Fruit fly (Drosophila melanogaster) whole organism, embryonic: ENCODE measurements around the gene Hsp67Ba.

Experiments used
- Abd-B ChIP-seq: fragments of 200-800 bp; sonication (Bioruptor generic); optimal IDR thresholded peaks from 2 replicates; lab custom pipeline; 2018; ENCODE audit warnings: missing biosample characterization, mild to moderate bottlenecking, missing genetic modification characterization, moderate library complexity
- Atf-2 ChIP-seq: fragments of 200-800 bp; sonication (Bioruptor generic); optimal IDR thresholded peaks from 2 replicates; lab custom pipeline; 2016; ENCODE audit warnings: missing biosample characterization, missing genetic modification characterization
- B-H1 ChIP-seq: fragments of 200-800 bp; sonication (Bioruptor generic); IDR thresholded peaks from 3 replicates; pipeline ENCODE4 v1.3.6; 2022; ENCODE audit warnings: missing biosample characterization, missing genetic modification characterization
- CG10209 ChIP-seq: fragments of 200-800 bp; sonication (Bioruptor generic); optimal IDR thresholded peaks from 3 replicates; lab custom pipeline; 2017; ENCODE audit warnings: missing biosample characterization, mild to moderate bottlenecking, missing genetic modification characterization, missing genetic modification reagents
- CG10321 ChIP-seq: fragments of 200-800 bp; sonication (Bioruptor generic); IDR thresholded peaks from 2 replicates; pipeline ENCODE4 v1.3.6; 2022; ENCODE audit warnings: missing biosample characterization, missing genetic modification characterization
- CG13296 ChIP-seq: fragments of 200-800 bp; sonication (Bioruptor generic); optimal IDR thresholded peaks from 3 replicates; lab custom pipeline; 2018; ENCODE audit warnings: missing biosample characterization, mild to moderate bottlenecking, missing genetic modification characterization
- CG15479 ChIP-seq: fragments of 200-800 bp; sonication (Bioruptor generic); optimal IDR thresholded peaks from 3 replicates; lab custom pipeline; 2019; ENCODE audit warnings: missing biosample characterization, mild to moderate bottlenecking, missing genetic modification characterization, moderate library complexity
- CG16815 ChIP-seq: fragments of 200-800 bp; sonication (Bioruptor generic); optimal IDR thresholded peaks from 3 replicates; lab custom pipeline; 2017; ENCODE audit warnings: missing biosample characterization, mild to moderate bottlenecking, missing genetic modification characterization
- CG17361 ChIP-seq: fragments of 200-800 bp; sonication (Bioruptor generic); IDR thresholded peaks from 3 replicates; pipeline ENCODE4 v1.3.6; 2022; ENCODE audit warnings: missing biosample characterization, missing genetic modification characterization
- CG17829 ChIP-seq: fragments of 200-800 bp; optimal IDR thresholded peaks from 2 replicates; lab custom pipeline; 2019; ENCODE audit warnings: missing biosample characterization, mild to moderate bottlenecking, missing genetic modification characterization, moderate library complexity
- CG31224 ChIP-seq: fragments of 200-800 bp; sonication (Bioruptor generic); IDR thresholded peaks from 2 replicates; pipeline ENCODE4 v1.3.6; 2022; ENCODE audit warnings: missing biosample characterization, missing genetic modification characterization
- CG33557 ChIP-seq: fragments of 200-800 bp; sonication (Bioruptor generic); optimal IDR thresholded peaks from 2 replicates; lab custom pipeline; 2019; ENCODE audit warnings: missing biosample characterization, mild to moderate bottlenecking, missing genetic modification characterization, moderate library complexity
- CG3838 ChIP-seq: fragments of 200-800 bp; sonication (Bioruptor generic); optimal IDR thresholded peaks from 3 replicates; lab custom pipeline; 2016; ENCODE audit warnings: missing biosample characterization, missing genetic modification characterization
- CG43689 ChIP-seq: fragments of 200-800 bp; sonication (Bioruptor generic); IDR thresholded peaks from 2 replicates; pipeline ENCODE4 v1.3.6; 2022; ENCODE audit warnings: missing biosample characterization, missing genetic modification characterization
- CG6272 ChIP-seq: fragments of 200-800 bp; sonication (Bioruptor generic); IDR thresholded peaks from 2 replicates; pipeline ENCODE4 v1.3.6; 2022; ENCODE audit warnings: missing biosample characterization, missing genetic modification characterization
- CG6683 ChIP-seq: fragments of 200-800 bp; sonication (Bioruptor generic); optimal IDR thresholded peaks from 2 replicates; lab custom pipeline; 2017; ENCODE audit warnings: missing biosample characterization, mild to moderate bottlenecking, missing genetic modification characterization, missing genetic modification reagents
- CG7556 ChIP-seq: fragments of 200-800 bp; sonication (Bioruptor generic); optimal IDR thresholded peaks from 2 replicates; lab custom pipeline; 2017; ENCODE audit warnings: missing biosample characterization, mild to moderate bottlenecking, missing genetic modification characterization
- CG9797 ChIP-seq: fragments of 200-800 bp; sonication (Bioruptor generic); optimal IDR thresholded peaks from 3 replicates; lab custom pipeline; 2018; ENCODE audit warnings: missing biosample characterization, mild to moderate bottlenecking, missing genetic modification characterization
- Chrac-16 ChIP-seq: fragments of 200-800 bp; sonication (Bioruptor generic); optimal IDR thresholded peaks from 3 replicates; lab custom pipeline; 2016; ENCODE audit warnings: missing biosample characterization, missing genetic modification characterization
- CrebB ChIP-seq: fragments of 200-800 bp; sonication (Bioruptor generic); optimal IDR thresholded peaks from 3 replicates; lab custom pipeline; 2018; ENCODE audit warnings: missing biosample characterization, mild to moderate bottlenecking, missing genetic modification characterization
- D19A ChIP-seq: fragments of 200-800 bp; optimal IDR thresholded peaks from 3 replicates; lab custom pipeline; 2019; ENCODE audit warnings: missing biosample characterization, mild to moderate bottlenecking, missing genetic modification characterization, moderate library complexity
- Dip2 ChIP-seq: fragments of 200-800 bp; sonication (Bioruptor generic); IDR thresholded peaks from 2 replicates; pipeline ENCODE4 v1.3.6; 2022; ENCODE audit warnings: missing biosample characterization, missing genetic modification characterization
- E2f1 ChIP-seq: fragments of 200-800 bp; sonication (Bioruptor generic); IDR thresholded peaks from 2 replicates; pipeline ENCODE4 v1.3.6; 2022; ENCODE audit warnings: missing biosample characterization, missing genetic modification characterization
- ERR ChIP-seq: fragments of 200-800 bp; sonication (Bioruptor generic); optimal IDR thresholded peaks from 2 replicates; lab custom pipeline; 2016; ENCODE audit warnings: missing biosample characterization, missing genetic modification characterization
- HLHmδ ChIP-seq: fragments of 200-800 bp; sonication (Bioruptor generic); optimal IDR thresholded peaks from 2 replicates; lab custom pipeline; 2018; ENCODE audit warnings: missing biosample characterization, mild to moderate bottlenecking, missing genetic modification characterization, moderate library complexity
- Kr ChIP-seq: fragments of 200-800 bp; sonication (Bioruptor generic); optimal IDR thresholded peaks from 2 replicates; lab custom pipeline; 2017; ENCODE audit warnings: missing biosample characterization, mild to moderate bottlenecking, missing genetic modification characterization
- NC2α ChIP-seq: fragments of 200-800 bp; sonication (Bioruptor generic); optimal IDR thresholded peaks from 2 replicates; lab custom pipeline; 2016; ENCODE audit warnings: missing biosample characterization, missing genetic modification characterization
- NFAT ChIP-seq: fragments of 200-800 bp; sonication (Bioruptor generic); IDR thresholded peaks from 2 replicates; pipeline ENCODE4 v1.3.6; 2022; ENCODE audit warnings: missing biosample characterization, missing genetic modification characterization
- Nf-YA ChIP-seq: fragments of 200-800 bp; sonication (Bioruptor generic); IDR thresholded peaks from 2 replicates; pipeline ENCODE4 v1.3.6; 2022; ENCODE audit warnings: missing biosample characterization, missing genetic modification characterization
- NfI ChIP-seq: fragments of 200-800 bp; sonication (Bioruptor generic); optimal IDR thresholded peaks from 3 replicates; lab custom pipeline; 2018; ENCODE audit warnings: missing biosample characterization, mild to moderate bottlenecking, missing genetic modification characterization, moderate library complexity
- Rx ChIP-seq: fragments of 200-800 bp; sonication (Bioruptor generic); IDR thresholded peaks from 2 replicates; pipeline ENCODE4 v1.3.6; 2022; ENCODE audit warnings: missing biosample characterization, missing genetic modification characterization
- ato ChIP-seq: fragments of 200-800 bp; sonication (Bioruptor generic); IDR thresholded peaks from 2 replicates; pipeline ENCODE4 v1.3.6; 2022; ENCODE audit warnings: missing biosample characterization, missing genetic modification characterization; ENCODE audit not compliant: partially characterized antibody
- bigmax ChIP-seq: fragments of 200-800 bp; sonication (Bioruptor generic); optimal IDR thresholded peaks from 2 replicates; lab custom pipeline; 2018; ENCODE audit warnings: missing biosample characterization, mild to moderate bottlenecking, missing genetic modification characterization
- cas ChIP-seq: fragments of 200-800 bp; sonication (Bioruptor generic); IDR thresholded peaks from 2 replicates; pipeline ENCODE4 v1.3.6; 2022; ENCODE audit warnings: missing biosample characterization, missing genetic modification characterization
- cato ChIP-seq: fragments of 200-800 bp; sonication (Bioruptor generic); optimal IDR thresholded peaks from 2 replicates; lab custom pipeline; 2016; ENCODE audit warnings: missing biosample characterization, missing genetic modification characterization, borderline replicate concordance
- dan ChIP-seq: fragments of 200-800 bp; sonication (Bioruptor generic); IDR thresholded peaks from 2 replicates; pipeline ENCODE4 v1.3.6; 2022; ENCODE audit warnings: missing biosample characterization, missing genetic modification characterization
- dati ChIP-seq: fragments of 200-800 bp; sonication (Bioruptor generic); IDR thresholded peaks from 2 replicates; pipeline ENCODE4 v1.3.6; 2022; ENCODE audit warnings: missing biosample characterization, missing genetic modification characterization
- emc ChIP-seq: fragments of 200-800 bp; sonication (Bioruptor generic); optimal IDR thresholded peaks from 2 replicates; lab custom pipeline; 2016; ENCODE audit warnings: missing biosample characterization, missing genetic modification characterization
- ewg ChIP-seq: fragments of 200-800 bp; sonication (Bioruptor generic); optimal IDR thresholded peaks from 3 replicates; lab custom pipeline; 2017; ENCODE audit warnings: mild to moderate bottlenecking, missing biosample characterization, missing genetic modification reagents, missing genetic modification characterization
- grn ChIP-seq: fragments of 200-800 bp; sonication (Bioruptor generic); optimal IDR thresholded peaks from 3 replicates; lab custom pipeline; 2017; ENCODE audit warnings: missing biosample characterization, missing genetic modification characterization
- gro ChIP-seq: fragments of 200-800 bp; sonication (Bioruptor generic); optimal IDR thresholded peaks from 2 replicates; lab custom pipeline; 2016; ENCODE audit warnings: missing biosample characterization, missing genetic modification characterization
- gsb-n ChIP-seq: fragments of 200-800 bp; sonication (Bioruptor generic); optimal IDR thresholded peaks from 3 replicates; lab custom pipeline; 2018; ENCODE audit warnings: missing biosample characterization, mild to moderate bottlenecking, missing genetic modification characterization
- gt ChIP-seq: fragments of 200-800 bp; sonication (Bioruptor generic); IDR thresholded peaks from 2 replicates; pipeline ENCODE4 v1.3.6; 2022; ENCODE audit warnings: missing biosample characterization, missing genetic modification characterization
- jing ChIP-seq: fragments of 200-800 bp; sonication (Bioruptor generic); optimal IDR thresholded peaks from 2 replicates; lab custom pipeline; 2018; ENCODE audit warnings: missing biosample characterization, mild to moderate bottlenecking, missing genetic modification characterization
- nerfin-1 ChIP-seq: fragments of 200-800 bp; sonication (Bioruptor generic); optimal IDR thresholded peaks from 3 replicates; lab custom pipeline; 2019; ENCODE audit warnings: missing biosample characterization, mild to moderate bottlenecking, missing genetic modification characterization, moderate library complexity
- peb ChIP-seq: fragments of 200-800 bp; sonication (Bioruptor generic); IDR thresholded peaks from 2 replicates; pipeline ENCODE4 v1.3.6; 2022; ENCODE audit warnings: missing biosample characterization, missing genetic modification characterization
- pfk ChIP-seq: fragments of 200-800 bp; sonication (Bioruptor generic); optimal IDR thresholded peaks from 2 replicates; lab custom pipeline; 2018; ENCODE audit warnings: missing biosample characterization, mild to moderate bottlenecking, missing genetic modification characterization, moderate library complexity
- shn ChIP-seq: fragments of 200-800 bp; sonication (Bioruptor generic); optimal IDR thresholded peaks from 3 replicates; lab custom pipeline; 2016; ENCODE audit warnings: missing biosample characterization, missing genetic modification characterization
- sim ChIP-seq: fragments of 200-800 bp; sonication (Bioruptor generic); IDR thresholded peaks from 2 replicates; pipeline ENCODE4 v1.3.6; 2022; ENCODE audit warnings: missing biosample characterization, missing genetic modification characterization

Hsp67Ba gene

dm6 chr3L:9377198-9378035 is 1.9 kb downstream of the Hsp67Ba start, which contains the start of gene Hsp26 (continued):
- TF ChIP-seq CG33557 (GFP tag; lab: Kevin White, UChicago): peak; percentile 21
- peak; percentile 49; the same call in 1 of the 2 replicates for TF ChIP-seq cas (GFP tag; lab: Robert Waterston, UW)
- peak; percentile 84 for TF ChIP-seq gsb-n (tag; lab: Kevin White, UChicago)
- peak; percentile 70 for TF ChIP-seq nerfin-1 (tag; lab: Kevin White, UChicago)
- TF ChIP-seq bigmax: peak; percentile 62
- peak; percentile 53; the same call in 1 of the 2 replicates for TF ChIP-seq sim (GFP tag; lab: Robert Waterston, UW)
- peak; percentile 49 for TF ChIP-seq shn
- peak; percentile 77 for TF ChIP-seq NfI (GFP tag; lab: Kevin White, UChicago)
- no peak for TF ChIP-seq Dip2 (GFP tag; lab: Robert Waterston, UW)
- TF ChIP-seq pfk (GFP tag; lab: Kevin White, UChicago): no peak
- TF ChIP-seq CG13296 (GFP tag; lab: Kevin White, UChicago): peak; percentile 77
- TF ChIP-seq CG15479 (GFP tag; lab: Kevin White, UChicago): no peak
- peak; percentile 57 for TF ChIP-seq jing (GFP tag; lab: Kevin White, UChicago)
- TF ChIP-seq grn: peak; percentile 18
- TF ChIP-seq E2f1 (GFP tag; lab: Robert Waterston, UW): peak; percentile 86
- TF ChIP-seq CG3838 (GFP tag; lab: Kevin White, UChicago): peak; percentile 34
- TF ChIP-seq CG9797 (GFP tag; lab: Kevin White, UChicago): no peak
- peak; percentile 89 for TF ChIP-seq CG17829 (tag; lab: Kevin White, UChicago)
- peak; percentile 75 for TF ChIP-seq cato (GFP tag; lab: Kevin White, UChicago)
- TF ChIP-seq gt (GFP tag; lab: Robert Waterston, UW): no peak
- peak; percentile 40; the same call in 1 of the 2 replicates for TF ChIP-seq Nf-YA (GFP tag; lab: Robert Waterston, UW)
- peak; percentile 40 for TF ChIP-seq CG16815
- TF ChIP-seq Abd-B (GFP tag; lab: Kevin White, UChicago): peak; percentile 37
- TF ChIP-seq CG6272: peak; percentile 55; the same call in 1 of the 2 replicates
- peak; percentile 24; the same call in 1 of the 2 replicates for TF ChIP-seq CG10321
- peak; percentile 89 for TF ChIP-seq CG7556 (GFP tag; lab: Kevin White, UChicago)
- TF ChIP-seq HLHmδ (GFP tag; lab: Kevin White, UChicago): no peak
- TF ChIP-seq CG31224 (GFP tag; lab: Robert Waterston, UW): peak; percentile 68
- peak; percentile 71 for TF ChIP-seq CrebB (tag; lab: Kevin White, UChicago)
- peak; percentile 49; the same call in 1 of the 2 replicates for TF ChIP-seq NFAT (GFP tag; lab: Robert Waterston, UW)
- peak; percentile 55 for TF ChIP-seq emc (GFP tag; lab: Kevin White, UChicago)
- peak; percentile 46 for TF ChIP-seq CG6683 (GFP tag; lab: Kevin White, UChicago)
- TF ChIP-seq CG43689 (GFP tag; lab: Robert Waterston, UW): peak; percentile 71
- no peak for TF ChIP-seq Kr (GFP tag; lab: Kevin White, UChicago)
- TF ChIP-seq CG10209 (GFP tag; lab: Kevin White, UChicago): peak; percentile 80
- peak; percentile 42 for TF ChIP-seq ERR (GFP tag; lab: Kevin White, UChicago)
- TF ChIP-seq ato (GFP tag; lab: Robert Waterston, UW): no peak
- peak; percentile 69 for TF ChIP-seq B-H1
- TF ChIP-seq ewg (GFP tag; lab: Kevin White, UChicago): peak; percentile 93
- TF ChIP-seq Chrac-16: peak; percentile 75
- TF ChIP-seq D19A (tag; lab: Kevin White, UChicago): peak; percentile 77
- TF ChIP-seq dan (GFP tag; lab: Robert Waterston, UW): no peak
- TF ChIP-seq NC2α: peak; percentile 73
- peak; percentile 72 for TF ChIP-seq peb (GFP tag; lab: Robert Waterston, UW)
- peak; percentile 27; the same call in 1 of the 2 replicates for TF ChIP-seq Rx (GFP tag; lab: Robert Waterston, UW)
- TF ChIP-seq CG17361 (GFP tag; lab: Robert Waterston, UW): peak; percentile 84
- TF ChIP-seq Atf-2: peak; percentile 67
- 0 out of 2 replicates have a peak, but pooled peaks have one; percentile 19 for TF ChIP-seq dati (GFP tag; lab: Robert Waterston, UW)
- peak; percentile 80 for TF ChIP-seq gro
